Worm (Caenorhabditis elegans): ENCODE results near the gene hda-2.

Gene hda-2

DNA sequence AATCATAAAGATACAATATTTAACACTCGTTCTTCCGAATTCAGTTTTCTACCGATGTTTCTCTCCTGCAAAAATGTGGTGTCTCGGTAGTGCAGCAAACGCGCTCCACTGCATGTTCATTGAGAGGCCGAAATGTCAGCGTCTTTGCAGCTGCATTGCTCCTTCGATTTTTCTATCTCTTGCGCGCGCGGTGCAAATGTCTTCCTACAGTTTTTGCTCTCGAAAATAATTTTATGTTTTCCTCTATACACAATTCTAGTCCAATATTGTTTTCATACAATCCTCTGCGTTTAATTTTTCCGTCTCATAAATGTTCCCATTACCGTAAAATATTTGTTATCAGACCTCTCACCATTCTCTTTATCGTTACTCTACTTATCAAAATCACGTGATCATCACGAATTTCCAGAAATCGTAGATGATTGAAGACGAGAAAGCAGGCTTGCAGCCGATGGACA is 40.0 kb upstream of the hda-2 start, which contains the start of gene ufd-2 (continued):
- no peak for TF ChIP-seq ztf-6 (GFP tag; IDR thresholded peaks at IDR 0.05)
- no peak for TF ChIP-seq snpc-4 (GFP tag; optimal IDR thresholded peaks at IDR 0.05)
- TF ChIP-seq snpc-4 (tag; optimal IDR thresholded peaks at IDR 0.05) = peak in 2 of 4 experiments; percentile 22 to 25
- TF ChIP-seq egrh-3 (GFP tag; IDR thresholded peaks at IDR 0.05) = peak; percentile 64
- no peak for TF ChIP-seq somi-1 (GFP tag; optimal IDR thresholded peaks at IDR 0.05)
- no peak for TF ChIP-seq lir-1 (GFP tag; conservative IDR thresholded peaks at IDR 0.05)
- TF ChIP-seq F33H1.4 (GFP tag; IDR thresholded peaks at IDR 0.05) = no peak; the same call in 1 of the 2 replicates
- TF ChIP-seq F23B12.7 (tag; optimal IDR thresholded peaks at IDR 0.05; ENCODE audit: insufficient read depth) = peak; percentile 87
- TF ChIP-seq aptf-3 (GFP tag; IDR thresholded peaks at IDR 0.05) = no peak
- no peak for TF ChIP-seq mes-4 (tag; optimal IDR thresholded peaks at IDR 0.05)
- TF ChIP-seq repo-1 (tag; optimal IDR thresholded peaks at IDR 0.05) = no peak
- TF ChIP-seq madf-6 (GFP tag; IDR thresholded peaks at IDR 0.05) = no peak
- TF ChIP-seq Y53G8AR.9 (GFP tag; conservative IDR thresholded peaks at IDR 0.05) = no peak
- TF ChIP-seq ZK185.1 (tag; optimal IDR thresholded peaks at IDR 0.05; ENCODE audit: poor library complexity, severe bottlenecking) = peak; percentile 23
- no peak for TF ChIP-seq egl-18 (GFP tag; IDR thresholded peaks at IDR 0.05)
- TF ChIP-seq rcor-1 (GFP tag; IDR thresholded peaks at IDR 0.05) = 0 out of 2 replicates have a peak, but pooled peaks have one; percentile 64
- TF ChIP-seq athp-1 (tag; optimal IDR thresholded peaks at IDR 0.05) = no peak
- TF ChIP-seq ama-1 (optimal IDR thresholded peaks at IDR 0.05) = no peak
- no peak for TF ChIP-seq ama-1 (GFP tag; optimal IDR thresholded peaks at IDR 0.05)
- 0 out of 2 replicates have a peak, but pooled peaks have one; percentile 28 for TF ChIP-seq hsf-1 (GFP tag; IDR thresholded peaks at IDR 0.05)
- peak; percentile 48 for TF ChIP-seq dpl-1 (GFP tag; optimal IDR thresholded peaks at IDR 0.05)
- TF ChIP-seq pha-4 (tag; optimal IDR thresholded peaks at IDR 0.05) = no peak
- peak; percentile 46 for TF ChIP-seq K12H6.12 (tag; optimal IDR thresholded peaks at IDR 0.05)
- no peak for TF ChIP-seq rec-8 (tag; optimal IDR thresholded peaks at IDR 0.05)
- TF ChIP-seq ccch-3 (GFP tag; optimal IDR thresholded peaks at IDR 0.05) = no peak
- no peak for TF ChIP-seq hrde-1 (tag; optimal IDR thresholded peaks at IDR 0.05; ENCODE audit: borderline replicate concordance)
- TF ChIP-seq ceh-58 (GFP tag; IDR thresholded peaks at IDR 0.05) = no peak
- peak; percentile 80 for TF ChIP-seq ztf-18 (tag; optimal IDR thresholded peaks at IDR 0.05)
- peak; percentile 87 for TF ChIP-seq nhr-80 (tag; optimal IDR thresholded peaks at IDR 0.05)
- no peak for TF ChIP-seq dpff-1 (tag; optimal IDR thresholded peaks at IDR 0.05)
- peak; percentile 22 for TF ChIP-seq xnd-1 (tag; optimal IDR thresholded peaks at IDR 0.05)
- TF ChIP-seq lag-1 (GFP tag; IDR thresholded peaks at IDR 0.05) = no peak
- peak; percentile 84 for TF ChIP-seq efl-1 (GFP tag; optimal IDR thresholded peaks at IDR 0.05)
- no peak for TF ChIP-seq nfya-1 (tag; optimal IDR thresholded peaks at IDR 0.05; ENCODE audit: borderline replicate concordance, insufficient read depth)
- TF ChIP-seq atf-7 (tag; optimal IDR thresholded peaks at IDR 0.05) = no peak
- no peak for TF ChIP-seq nhr-27 (tag; optimal IDR thresholded peaks at IDR 0.05)
- no peak for TF ChIP-seq hlh-26 (GFP tag; conservative IDR thresholded peaks at IDR 0.05)
- peak; percentile 59; the same call in 1 of the 2 replicates for TF ChIP-seq attf-3 (GFP tag; conservative IDR thresholded peaks at IDR 0.05)
- TF ChIP-seq lin-40 (tag; optimal IDR thresholded peaks at IDR 0.05) = peak; percentile 44
- no peak for TF ChIP-seq nhr-120 (GFP tag; IDR thresholded peaks at IDR 0.05)
- peak; percentile 64 for TF ChIP-seq lsl-1 (GFP tag; optimal IDR thresholded peaks at IDR 0.05)
- no peak for TF ChIP-seq let-526 (GFP tag; IDR thresholded peaks at IDR 0.05)
- no peak for TF ChIP-seq F39B2.1 (GFP tag; IDR thresholded peaks at IDR 0.05)
- peak in 1 of 2 experiments; percentile 17 for TF ChIP-seq let-607 (tag; optimal IDR thresholded peaks at IDR 0.05)
- no peak for TF ChIP-seq F37B4.10 (GFP tag; IDR thresholded peaks at IDR 0.05)
- TF ChIP-seq egl-44 (GFP tag; IDR thresholded peaks at IDR 0.05) = no peak
- TF ChIP-seq bed-2 (GFP tag; IDR thresholded peaks at IDR 0.05) = peak; percentile 73
- no peak for TF ChIP-seq K11D2.4 (GFP tag; IDR thresholded peaks at IDR 0.05)
- TF ChIP-seq ztf-28 (GFP tag; IDR thresholded peaks at IDR 0.05) = no peak

Data from whole organism, young adult.